Worm (Caenorhabditis elegans) whole organism, midembryonic: ENCODE measurements around the gene Y53F4B.23.

ENCODE experiments used
- T22C8.4 ChIP-seq: fragments of 200-800 bp; sonication (Bioruptor generic); IDR thresholded peaks from 2 replicates; pipeline ENCODE4 v1.3.6; 2022; ENCODE audit warnings: missing genetic modification characterization, missing compliant biosample characterization
- cog-1 ChIP-seq: sonication (generic microtip); optimal IDR thresholded peaks from 2 replicates; lab custom pipeline; 2016; ENCODE audit warnings: missing genetic modification characterization, missing compliant biosample characterization
- flt-1 ChIP-seq: fragments of 200-800 bp; sonication (Bioruptor generic); IDR thresholded peaks from 2 replicates; pipeline ENCODE4 v1.3.6; 2022; ENCODE audit warnings: missing genetic modification characterization, missing compliant biosample characterization
- klf-2 ChIP-seq: fragments of 200-800 bp; sonication (Bioruptor generic); conservative IDR thresholded peaks from 2 replicates; pipeline ENCODE4 v1.3.6; 2022; ENCODE audit warnings: missing genetic modification reagents, missing genetic modification characterization, missing compliant biosample characterization
- med-1 ChIP-seq: sonication (generic microtip); optimal IDR thresholded peaks from 2 replicates; lab custom pipeline; 2017; ENCODE audit warnings: missing genetic modification characterization, mild to moderate bottlenecking, missing compliant biosample characterization, antibody characterized with exemption, missing genetic modification reagents; ENCODE audit not compliant: insufficient read depth
- tab-1 ChIP-seq: fragments of 200-800 bp; sonication (Bioruptor generic); IDR thresholded peaks from 2 replicates; pipeline ENCODE4 v1.3.6; 2022; ENCODE audit warnings: missing genetic modification characterization, missing compliant biosample characterization
- ztf-23 ChIP-seq: fragments of 200-800 bp; sonication (Bioruptor generic); IDR thresholded peaks from 2 replicates; pipeline ENCODE4 v1.3.6; 2022; ENCODE audit warnings: missing genetic modification reagents, missing genetic modification characterization, missing compliant biosample characterization

DNA sequence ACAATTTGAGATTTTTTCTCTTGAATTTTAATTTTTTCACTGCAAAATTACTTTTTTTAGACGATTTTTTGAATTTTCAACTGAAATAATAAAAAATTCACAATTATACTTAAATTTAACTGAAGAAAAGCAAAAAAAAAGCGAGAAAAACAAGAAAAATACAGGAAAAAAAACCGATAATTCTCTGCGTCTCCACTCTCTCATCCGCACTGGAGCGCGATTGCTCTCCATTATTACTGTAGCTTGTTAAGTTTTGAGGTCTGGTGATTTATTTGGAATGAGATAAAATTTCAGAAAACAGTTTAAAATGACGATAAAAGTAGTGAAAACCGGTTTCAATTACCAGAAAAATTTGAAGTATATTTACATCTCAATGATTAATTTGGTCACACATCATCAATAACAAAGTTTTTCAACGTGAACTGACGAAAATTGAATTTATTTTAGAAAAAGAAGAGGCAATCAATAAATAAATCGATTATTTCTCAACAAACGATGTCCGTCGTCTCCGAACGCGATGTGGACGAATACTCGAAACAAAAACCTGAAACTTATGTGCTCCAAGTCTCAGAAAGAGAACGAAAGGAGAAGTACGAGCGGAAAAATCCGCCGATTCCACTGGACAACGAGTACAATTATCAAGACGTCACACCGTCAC, 47.4 kb upstream of the Y53F4B.23 start, which contains the start of gene Y53F4B.19:
- TF ChIP-seq tab-1 (GFP tag; lab: Robert Waterston, UW): no peak
- TF ChIP-seq med-1 (GFP tag; lab: Kevin White, UChicago): no peak
- no peak for TF ChIP-seq cog-1
- no peak for TF ChIP-seq klf-2 (GFP tag; lab: Robert Waterston, UW)
- no peak for TF ChIP-seq ztf-23 (GFP tag; lab: Robert Waterston, UW)
- TF ChIP-seq T22C8.4 (GFP tag; lab: Robert Waterston, UW): no peak
- no peak for TF ChIP-seq flt-1
